Worm (Caenorhabditis elegans) whole organism, young adult: ENCODE measurements around the gene tgt-1.
A peak's percentile ranks its signal among the peaks of the same experiment; 100 is the strongest.

Source experiments
- B0261.1 ChIP-seq: sonication (generic microtip); optimal IDR thresholded peaks from 2 replicates; lab custom pipeline; 2016; ENCODE audit warnings: mild to moderate bottlenecking, missing genetic modification characterization, moderate library complexity, missing compliant biosample characterization
- D2030.7 ChIP-seq: fragments of 200-800 bp; sonication (Bioruptor generic); IDR thresholded peaks from 2 replicates; pipeline ENCODE4 v1.3.6; 2022; ENCODE audit warnings: missing genetic modification reagents, missing genetic modification characterization, missing compliant biosample characterization
- F22D6.2 ChIP-seq: sonication (generic microtip); optimal IDR thresholded peaks from 2 replicates; lab custom pipeline; 2016; ENCODE audit warnings: mild to moderate bottlenecking, missing genetic modification characterization, missing compliant biosample characterization
- F23B12.7 ChIP-seq: sonication (generic microtip); optimal IDR thresholded peaks from 2 replicates; lab custom pipeline; 2017; ENCODE audit warnings: missing genetic modification characterization, mild to moderate bottlenecking, missing compliant biosample characterization, antibody characterized with exemption, moderate library complexity; ENCODE audit not compliant: insufficient read depth
- F39B2.1 ChIP-seq: fragments of 200-800 bp; sonication (Bioruptor generic); IDR thresholded peaks from 2 replicates; pipeline ENCODE4 v1.3.6; 2022; ENCODE audit warnings: missing genetic modification reagents, missing genetic modification characterization, missing compliant biosample characterization
- F55B11.4 ChIP-seq: sonication (generic microtip); optimal IDR thresholded peaks from 2 replicates; lab custom pipeline; 2016; ENCODE audit warnings: missing compliant biosample characterization, missing genetic modification characterization, borderline replicate concordance; ENCODE audit not compliant: insufficient read depth
- K11D2.4 ChIP-seq: fragments of 200-800 bp; sonication (Bioruptor generic); IDR thresholded peaks from 2 replicates; pipeline ENCODE4 v1.3.6; 2022; ENCODE audit warnings: missing genetic modification reagents, missing genetic modification characterization, missing compliant biosample characterization
- T26A5.8 ChIP-seq: sonication (generic microtip); optimal IDR thresholded peaks from 2 replicates; lab custom pipeline; 2016; ENCODE audit warnings: missing genetic modification characterization, missing compliant biosample characterization
- Y53G8AR.9 ChIP-seq: fragments of 200-800 bp; sonication (Bioruptor generic); conservative IDR thresholded peaks from 2 replicates; pipeline ENCODE4 v1.3.6; 2022; ENCODE audit warnings: missing genetic modification reagents, missing genetic modification characterization, missing compliant biosample characterization
- Y95B8A.8 ChIP-seq: fragments of 200-800 bp; sonication (Bioruptor generic); IDR thresholded peaks from 2 replicates; pipeline ENCODE4 v1.3.6; 2022; ENCODE audit warnings: missing genetic modification reagents, missing genetic modification characterization, missing compliant biosample characterization
- akir-1 ChIP-seq: fragments of 200-800 bp; sonication (Bioruptor generic); optimal IDR thresholded peaks from 2 replicates; lab custom pipeline; 2018; ENCODE audit warnings: mild to moderate bottlenecking, missing genetic modification characterization, moderate library complexity, missing compliant biosample characterization
- ama-1 ChIP-seq, 3 experiments: fragments of 150-350 bp in 1 of 3; sonication (generic microtip) in 2 of 3; optimal IDR thresholded peaks; 2 replicates each; lab custom pipeline; 2014 to 2018; ENCODE audit warnings: missing biosample characterization in 2 of 3, missing genetic modification characterization in 2 of 3, missing genetic modification reagents in 2 of 3
- aptf-3 ChIP-seq: fragments of 200-800 bp; sonication (Bioruptor generic); IDR thresholded peaks from 2 replicates; pipeline ENCODE4 v1.3.6; 2022; ENCODE audit warnings: missing genetic modification characterization, missing compliant biosample characterization
- atf-7 ChIP-seq: sonication (generic microtip); optimal IDR thresholded peaks from 2 replicates; lab custom pipeline; 2017; ENCODE audit warnings: mild to moderate bottlenecking, missing genetic modification characterization, missing compliant biosample characterization
- attf-5 ChIP-seq: fragments of 200-800 bp; sonication (Bioruptor generic); optimal IDR thresholded peaks from 2 replicates; lab custom pipeline; 2018; ENCODE audit warnings: mild to moderate bottlenecking, missing genetic modification characterization, missing compliant biosample characterization
- attf-6 ChIP-seq: fragments of 200-800 bp; sonication (Bioruptor generic); IDR thresholded peaks from 2 replicates; pipeline ENCODE4 v1.3.6; 2022; ENCODE audit warnings: missing genetic modification reagents, missing genetic modification characterization, missing compliant biosample characterization
- ceh-91 ChIP-seq: fragments of 200-800 bp; sonication (Bioruptor generic); IDR thresholded peaks from 2 replicates; pipeline ENCODE4 v1.3.6; 2022; ENCODE audit warnings: missing genetic modification reagents, missing genetic modification characterization, missing compliant biosample characterization
- chd-7 ChIP-seq: sonication (generic microtip); optimal IDR thresholded peaks from 2 replicates; lab custom pipeline; 2016; ENCODE audit warnings: mild to moderate bottlenecking, missing genetic modification characterization, moderate library complexity, missing compliant biosample characterization
- dox-1 ChIP-seq: fragments of 200-800 bp; sonication (Bioruptor generic); IDR thresholded peaks from 2 replicates; pipeline ENCODE4 v1.3.6; 2022; ENCODE audit warnings: missing genetic modification reagents, missing genetic modification characterization, missing compliant biosample characterization
- dpl-1 ChIP-seq: fragments of 150-350 bp; optimal IDR thresholded peaks from 2 replicates; lab custom pipeline; 2014; ENCODE audit warnings: missing biosample characterization, missing genetic modification reagents, missing genetic modification characterization
- efl-1 ChIP-seq: fragments of 150-350 bp; optimal IDR thresholded peaks from 2 replicates; lab custom pipeline; 2014; ENCODE audit warnings: missing biosample characterization, missing genetic modification reagents, missing genetic modification characterization
- egl-44 ChIP-seq: fragments of 200-800 bp; sonication (Bioruptor generic); IDR thresholded peaks from 2 replicates; pipeline ENCODE4 v1.3.6; 2022; ENCODE audit warnings: missing genetic modification reagents, missing genetic modification characterization, missing compliant biosample characterization
- fkh-3 ChIP-seq: sonication (generic microtip); optimal IDR thresholded peaks from 2 replicates; lab custom pipeline; 2016; ENCODE audit warnings: mild to moderate bottlenecking, missing genetic modification characterization, missing compliant biosample characterization
- hlh-26 ChIP-seq: fragments of 200-800 bp; sonication (Bioruptor generic); conservative IDR thresholded peaks from 2 replicates; pipeline ENCODE4 v1.3.6; 2022; ENCODE audit warnings: missing genetic modification reagents, missing genetic modification characterization, missing compliant biosample characterization
- hmg-1.2 ChIP-seq: fragments of 200-800 bp; sonication (Bioruptor generic); IDR thresholded peaks from 2 replicates; pipeline ENCODE4 v1.3.6; 2022; ENCODE audit warnings: missing genetic modification reagents, missing genetic modification characterization, missing compliant biosample characterization
- hmg-20 ChIP-seq: fragments of 200-800 bp; sonication (Bioruptor generic); IDR thresholded peaks from 2 replicates; pipeline ENCODE4 v1.3.6; 2022; ENCODE audit warnings: missing genetic modification reagents, missing genetic modification characterization, missing compliant biosample characterization
- hsf-1 ChIP-seq: fragments of 200-800 bp; sonication (Bioruptor generic); IDR thresholded peaks from 2 replicates; pipeline ENCODE4 v1.3.6; 2022; ENCODE audit warnings: missing genetic modification reagents, missing genetic modification characterization, missing compliant biosample characterization
- lag-1 ChIP-seq: fragments of 200-800 bp; sonication (Bioruptor generic); IDR thresholded peaks from 2 replicates; pipeline ENCODE4 v1.3.6; 2022; ENCODE audit warnings: missing genetic modification reagents, missing genetic modification characterization, missing compliant biosample characterization
- let-607 ChIP-seq, 2 experiments: fragments of 200-800 bp in 1 of 2; sonication (Bioruptor generic) in 1 of 2; sonication (generic microtip) in 1 of 2; optimal IDR thresholded peaks; 2 replicates each; lab custom pipeline; 2016 to 2018; ENCODE audit warnings: mild to moderate bottlenecking in 2 of 2, missing compliant biosample characterization in 2 of 2, missing genetic modification characterization in 2 of 2, moderate library complexity in 2 of 2, missing genotype in 1 of 2
- lin-26 ChIP-seq: fragments of 200-800 bp; sonication (Bioruptor generic); IDR thresholded peaks from 2 replicates; pipeline ENCODE4 v1.3.6; 2022; ENCODE audit warnings: missing genetic modification reagents, missing genetic modification characterization, missing compliant biosample characterization
- lin-40 ChIP-seq: sonication (generic microtip); optimal IDR thresholded peaks from 2 replicates; lab custom pipeline; 2016; ENCODE audit warnings: missing genetic modification characterization, mild to moderate bottlenecking, missing compliant biosample characterization, missing genotype, missing genetic modification reagents
- lin-54 ChIP-seq: fragments of 200-800 bp; sonication (Bioruptor generic); optimal IDR thresholded peaks from 2 replicates; lab custom pipeline; 2018; ENCODE audit warnings: mild to moderate bottlenecking, missing genetic modification characterization, missing compliant biosample characterization
- lir-1 ChIP-seq: fragments of 200-800 bp; sonication (Bioruptor generic); conservative IDR thresholded peaks from 2 replicates; pipeline ENCODE4 v1.3.6; 2022; ENCODE audit warnings: missing genetic modification reagents, missing genetic modification characterization, missing compliant biosample characterization
- madf-10 ChIP-seq: sonication (generic microtip); optimal IDR thresholded peaks from 2 replicates; lab custom pipeline; 2016; ENCODE audit warnings: mild to moderate bottlenecking, missing genetic modification characterization, missing compliant biosample characterization
- madf-6 ChIP-seq: fragments of 200-800 bp; sonication (Bioruptor generic); IDR thresholded peaks from 2 replicates; pipeline ENCODE4 v1.3.6; 2022; ENCODE audit warnings: missing genetic modification reagents, missing genetic modification characterization, missing compliant biosample characterization
- mes-4 ChIP-seq: sonication (generic microtip); optimal IDR thresholded peaks from 2 replicates; lab custom pipeline; 2016; ENCODE audit warnings: missing genotype, missing genetic modification characterization, missing compliant biosample characterization
- mxl-1 ChIP-seq: sonication (generic microtip); optimal IDR thresholded peaks from 2 replicates; lab custom pipeline; 2016; ENCODE audit warnings: missing genetic modification characterization, missing compliant biosample characterization
- nfya-1 ChIP-seq: sonication (generic microtip); optimal IDR thresholded peaks from 2 replicates; lab custom pipeline; 2017; ENCODE audit warnings: antibody characterized with exemption, missing compliant biosample characterization, missing genetic modification characterization, borderline replicate concordance; ENCODE audit not compliant: insufficient read depth
- nhr-80 ChIP-seq: sonication (generic microtip); optimal IDR thresholded peaks from 2 replicates; lab custom pipeline; 2016; ENCODE audit warnings: missing genetic modification characterization, missing compliant biosample characterization
- rcor-1 ChIP-seq: fragments of 200-800 bp; sonication (Bioruptor generic); IDR thresholded peaks from 2 replicates; pipeline ENCODE4 v1.3.6; 2022; ENCODE audit warnings: missing genetic modification reagents, missing genetic modification characterization, missing compliant biosample characterization
- rpc-1 ChIP-seq, 2 experiments: fragments of 150-350 bp in 1 of 2; sonication (generic microtip) in 1 of 2; optimal IDR thresholded peaks; 2 replicates each; lab custom pipeline; 2014 to 2018; ENCODE audit warnings: missing biosample characterization in 1 of 2, missing genetic modification characterization in 1 of 2, missing genetic modification reagents in 1 of 2, missing genotype in 1 of 2
- sdz-38 ChIP-seq: sonication (generic microtip); optimal IDR thresholded peaks from 2 replicates; lab custom pipeline; 2016; ENCODE audit warnings: missing genotype, missing genetic modification characterization, missing compliant biosample characterization
- snpc-1.3 ChIP-seq: sonication (generic microtip); optimal IDR thresholded peaks from 2 replicates; lab custom pipeline; 2017; ENCODE audit warnings: missing genetic modification characterization, mild to moderate bottlenecking, missing compliant biosample characterization, antibody characterized with exemption, moderate library complexity, missing genotype, missing genetic modification reagents; ENCODE audit not compliant: insufficient read depth
- sptf-2 ChIP-seq: fragments of 200-800 bp; sonication (Bioruptor generic); optimal IDR thresholded peaks from 2 replicates; lab custom pipeline; 2018; ENCODE audit warnings: mild to moderate bottlenecking, missing genetic modification characterization, missing compliant biosample characterization
- unc-130 ChIP-seq: sonication (generic microtip); optimal IDR thresholded peaks from 2 replicates; lab custom pipeline; 2016; ENCODE audit warnings: missing genetic modification reagents, missing genetic modification characterization, missing compliant biosample characterization
- ztf-22 ChIP-seq: fragments of 200-800 bp; sonication (Bioruptor generic); optimal IDR thresholded peaks from 2 replicates; lab custom pipeline; 2018; ENCODE audit warnings: mild to moderate bottlenecking, missing genetic modification characterization, moderate library complexity, missing compliant biosample characterization
- ztf-25 ChIP-seq: fragments of 200-800 bp; sonication (Bioruptor generic); IDR thresholded peaks from 2 replicates; pipeline ENCODE4 v1.3.6; 2022; ENCODE audit warnings: missing genetic modification reagents, missing genetic modification characterization, missing compliant biosample characterization
- ztf-3 ChIP-seq: fragments of 200-800 bp; sonication (Bioruptor generic); optimal IDR thresholded peaks from 2 replicates; lab custom pipeline; 2018; ENCODE audit warnings: mild to moderate bottlenecking, missing genetic modification characterization, missing compliant biosample characterization

Gene tgt-1

DNA sequence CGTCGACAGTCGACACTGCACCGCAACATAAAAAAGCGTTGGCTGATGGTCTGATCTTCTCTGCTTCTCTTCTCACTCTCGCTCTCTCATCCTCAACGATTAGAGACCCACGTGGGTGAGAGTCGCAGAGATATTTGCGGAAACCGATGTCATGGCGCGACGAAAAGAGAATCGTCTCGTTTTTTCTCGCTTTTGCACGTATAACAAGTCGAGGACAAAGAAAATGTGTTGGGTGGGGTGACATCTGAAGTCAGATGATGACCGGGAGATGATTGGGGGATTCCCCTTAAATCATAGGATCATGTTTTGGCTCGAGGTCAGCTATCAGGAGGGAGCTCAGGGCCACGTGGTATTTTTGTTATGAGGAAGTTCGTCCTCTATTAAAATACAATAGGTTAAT lies 3.2 kb downstream of the tgt-1 start:
- TF ChIP-seq T26A5.8 (tag; lab: Kevin White, UChicago) (no peak), K11D2.4 (GFP tag; lab: Robert Waterston, UW) (peak; percentile 93), dox-1 (GFP tag; lab: Robert Waterston, UW) (peak; percentile 71), rpc-1 (optimal IDR thresholded peaks at IDR 0.05; lab: Kevin White, UChicago) (no peak), rpc-1 (tag; optimal IDR thresholded peaks at IDR 0.05; lab: Kevin White, UChicago) (no peak), attf-5 (GFP tag; lab: Kevin White, UChicago) (peak; percentile 93), ceh-91 (GFP tag; lab: Robert Waterston, UW) (no peak), aptf-3 (GFP tag; lab: Robert Waterston, UW) (no peak), Y95B8A.8 (GFP tag; lab: Robert Waterston, UW) (no peak), atf-7 (peak; percentile 93), ama-1 (optimal IDR thresholded peaks at IDR 0.05; lab: Kevin White, UChicago) (no peak), ama-1 (GFP tag; optimal IDR thresholded peaks at IDR 0.05; lab: Kevin White, UChicago) (no peak), hlh-26 (GFP tag; lab: Robert Waterston, UW) (no peak), attf-6 (no peak), madf-10 (tag; lab: Kevin White, UChicago) (peak; percentile 83), hsf-1 (GFP tag; lab: Robert Waterston, UW) (peak; percentile 77), lir-1 (GFP tag; lab: Robert Waterston, UW) (0 out of 2 replicates have a peak, but pooled peaks have one; percentile 47), sptf-2 (no peak), unc-130 (no peak), snpc-1.3 (tag; lab: Kevin White, UChicago) (no peak), lin-40 (tag; lab: Kevin White, UChicago) (peak; percentile 87), F39B2.1 (no peak), lin-54 (GFP tag; lab: Kevin White, UChicago) (peak; percentile 40), chd-7 (tag; lab: Kevin White, UChicago) (peak; percentile 94), Y53G8AR.9 (GFP tag; lab: Robert Waterston, UW) (no peak; the same call in 1 of the 2 replicates), ztf-25 (GFP tag; lab: Robert Waterston, UW) (no peak), lin-26 (peak; percentile 82), mes-4 (tag; lab: Kevin White, UChicago) (no peak), ztf-3 (peak; percentile 70), B0261.1 (tag; lab: Kevin White, UChicago) (no peak), efl-1 (GFP tag; lab: Kevin White, UChicago) (no peak), lag-1 (GFP tag; lab: Robert Waterston, UW) (no peak), hmg-20 (no peak), hmg-1.2 (GFP tag; lab: Robert Waterston, UW) (peak; percentile 59; the same call in 1 of the 2 replicates), F55B11.4 (tag; lab: Kevin White, UChicago) (no peak), nfya-1 (tag; lab: Kevin White, UChicago) (no peak), D2030.7 (no peak), sdz-38 (tag; lab: Kevin White, UChicago) (no peak), akir-1 (peak; percentile 32), dpl-1 (GFP tag; lab: Kevin White, UChicago) (no peak), rcor-1 (GFP tag; lab: Robert Waterston, UW) (peak; percentile 85), egl-44 (GFP tag; lab: Robert Waterston, UW) (peak; percentile 90), ztf-22 (GFP tag; lab: Kevin White, UChicago) (peak; percentile 91), F23B12.7 (tag; lab: Kevin White, UChicago) (no peak), mxl-1 (tag; lab: Kevin White, UChicago) (peak; percentile 82), fkh-3 (tag; lab: Kevin White, UChicago) (no peak), let-607 (tag; optimal IDR thresholded peaks at IDR 0.05; lab: Kevin White, UChicago) (peak; percentile 7 to 31), nhr-80 (tag; lab: Kevin White, UChicago) (peak; percentile 84), F22D6.2 (tag; lab: Kevin White, UChicago) (peak; percentile 80), madf-6 (no peak)
